Fruit fly (Drosophila melanogaster) whole organism, embryonic: Measurements from ENCODE around the gene CG45490.
A peak's percentile ranks its signal among the peaks of the same experiment; 100 is the strongest.

Source experiments
- ATbp ChIP-seq: fragments of 200-800 bp; sonication (Bioruptor generic); optimal IDR thresholded peaks from 2 replicates; lab custom pipeline; 2017; ENCODE audit warnings: missing biosample characterization, mild to moderate bottlenecking, missing genetic modification characterization, missing genetic modification reagents
- Ada2b ChIP-seq: fragments of 200-800 bp; sonication (Bioruptor generic); IDR thresholded peaks from 2 replicates; pipeline ENCODE4 v1.3.6; 2022; ENCODE audit warnings: missing biosample characterization, missing genetic modification characterization
- CG1603 ChIP-seq: fragments of 200-800 bp; sonication (Bioruptor generic); optimal IDR thresholded peaks from 2 replicates; lab custom pipeline; 2019; ENCODE audit warnings: missing biosample characterization, mild to moderate bottlenecking, missing genetic modification characterization, moderate library complexity
- CG16815 ChIP-seq: fragments of 200-800 bp; sonication (Bioruptor generic); optimal IDR thresholded peaks from 3 replicates; lab custom pipeline; 2017; ENCODE audit warnings: missing biosample characterization, mild to moderate bottlenecking, missing genetic modification characterization
- CG16863 ChIP-seq: fragments of 200-800 bp; sonication (Bioruptor generic); optimal IDR thresholded peaks from 3 replicates; lab custom pipeline; 2016; ENCODE audit warnings: missing biosample characterization, missing genetic modification characterization
- CG17802 ChIP-seq: fragments of 200-800 bp; sonication (Bioruptor generic); optimal IDR thresholded peaks from 2 replicates; lab custom pipeline; 2018; ENCODE audit warnings: missing biosample characterization, mild to moderate bottlenecking, missing genetic modification characterization, moderate library complexity
- CG2129 ChIP-seq: fragments of 200-800 bp; sonication (Bioruptor generic); IDR thresholded peaks from 2 replicates; pipeline ENCODE4 v1.3.6; 2022; ENCODE audit warnings: missing biosample characterization, missing genetic modification characterization; ENCODE audit not compliant: partially characterized antibody
- CG2889 ChIP-seq: fragments of 200-800 bp; sonication (Bioruptor generic); IDR thresholded peaks from 3 replicates; pipeline ENCODE4 v1.3.6; 2022; ENCODE audit warnings: missing biosample characterization, missing genetic modification characterization
- CG4404 ChIP-seq: fragments of 200-800 bp; sonication (Bioruptor generic); IDR thresholded peaks from 2 replicates; pipeline ENCODE4 v1.3.6; 2022; ENCODE audit warnings: missing biosample characterization, missing genetic modification characterization
- CG4854 ChIP-seq: fragments of 200-800 bp; sonication (Bioruptor generic); optimal IDR thresholded peaks from 2 replicates; lab custom pipeline; 2016; ENCODE audit warnings: missing biosample characterization, missing genetic modification characterization, inconsistent platforms
- CG5245 ChIP-seq: fragments of 200-800 bp; sonication (Bioruptor generic); optimal IDR thresholded peaks from 3 replicates; lab custom pipeline; 2016; ENCODE audit warnings: missing biosample characterization, missing genetic modification characterization
- CG6654 ChIP-seq: fragments of 200-800 bp; sonication (Bioruptor generic); optimal IDR thresholded peaks from 2 replicates; lab custom pipeline; 2017; ENCODE audit warnings: missing biosample characterization, mild to moderate bottlenecking, missing genetic modification characterization
- CG6683 ChIP-seq: fragments of 200-800 bp; sonication (Bioruptor generic); optimal IDR thresholded peaks from 2 replicates; lab custom pipeline; 2017; ENCODE audit warnings: missing biosample characterization, mild to moderate bottlenecking, missing genetic modification characterization, missing genetic modification reagents
- CG7556 ChIP-seq: fragments of 200-800 bp; sonication (Bioruptor generic); optimal IDR thresholded peaks from 2 replicates; lab custom pipeline; 2017; ENCODE audit warnings: missing biosample characterization, mild to moderate bottlenecking, missing genetic modification characterization
- CG7839 ChIP-seq: fragments of 200-800 bp; sonication (Bioruptor generic); optimal IDR thresholded peaks from 3 replicates; lab custom pipeline; 2018; ENCODE audit warnings: missing biosample characterization, mild to moderate bottlenecking, missing genetic modification characterization, moderate library complexity
- CG9727 ChIP-seq: fragments of 200-800 bp; sonication (Bioruptor generic); optimal IDR thresholded peaks from 3 replicates; lab custom pipeline; 2017; ENCODE audit warnings: missing biosample characterization, mild to moderate bottlenecking, missing genetic modification characterization
- CG9876 ChIP-seq: fragments of 200-800 bp; sonication (Bioruptor generic); optimal IDR thresholded peaks from 2 replicates; lab custom pipeline; 2016; ENCODE audit warnings: missing biosample characterization, missing genetic modification characterization
- CoRest ChIP-seq: fragments of 200-800 bp; sonication (Bioruptor generic); optimal IDR thresholded peaks from 3 replicates; lab custom pipeline; 2018; ENCODE audit warnings: missing biosample characterization, mild to moderate bottlenecking, missing genetic modification characterization, moderate library complexity
- Dad ChIP-seq: fragments of 200-800 bp; sonication (Bioruptor generic); optimal IDR thresholded peaks from 3 replicates; lab custom pipeline; 2016; ENCODE audit warnings: missing biosample characterization, missing genetic modification characterization
- Dbx ChIP-seq: fragments of 200-800 bp; sonication (Bioruptor generic); IDR thresholded peaks from 3 replicates; pipeline ENCODE4 v1.3.6; 2022; ENCODE audit warnings: missing biosample characterization, missing genetic modification characterization
- Dfd ChIP-seq, 2 experiments: fragments of >200 bp; optimal IDR thresholded peaks; 2 replicates each; lab custom pipeline; 2017; ENCODE audit warnings: missing biosample characterization in 2 of 2, missing genetic modification characterization in 2 of 2
- Doc3 ChIP-seq: fragments of 200-800 bp; sonication (Bioruptor generic); IDR thresholded peaks from 3 replicates; pipeline ENCODE4 v1.3.6; 2022; ENCODE audit warnings: missing biosample characterization, missing genetic modification characterization; ENCODE audit not compliant: partially characterized antibody
- HLH3B ChIP-seq: fragments of 200-800 bp; sonication (Bioruptor generic); IDR thresholded peaks from 2 replicates; pipeline ENCODE4 v1.3.6; 2022; ENCODE audit warnings: missing biosample characterization, missing genetic modification characterization
- Hr78 ChIP-seq, 2 experiments: fragments of 200-800 bp in 1 of 2; fragments of >200 bp in 1 of 2; sonication (Bioruptor generic) in 1 of 2; optimal IDR thresholded peaks; 2 replicates each; lab custom pipeline; 2017 to 2019; ENCODE audit warnings: missing biosample characterization in 2 of 2, missing genetic modification characterization in 2 of 2, mild to moderate bottlenecking in 1 of 2, moderate library complexity in 1 of 2
- Max ChIP-seq: fragments of 200-800 bp; sonication (Bioruptor generic); optimal IDR thresholded peaks from 2 replicates; lab custom pipeline; 2016; ENCODE audit warnings: missing biosample characterization, mild to moderate bottlenecking, missing genetic modification characterization
- Meics ChIP-seq: fragments of 200-800 bp; sonication (Bioruptor generic); optimal IDR thresholded peaks from 2 replicates; lab custom pipeline; 2017; ENCODE audit warnings: missing biosample characterization, mild to moderate bottlenecking, missing genetic modification characterization
- Myb ChIP-seq: fragments of 200-800 bp; sonication (Bioruptor generic); optimal IDR thresholded peaks from 2 replicates; lab custom pipeline; 2016; ENCODE audit warnings: missing biosample characterization, missing genetic modification characterization
- NFAT ChIP-seq: fragments of 200-800 bp; sonication (Bioruptor generic); IDR thresholded peaks from 2 replicates; pipeline ENCODE4 v1.3.6; 2022; ENCODE audit warnings: missing biosample characterization, missing genetic modification characterization
- NK7.1 ChIP-seq: fragments of 200-800 bp; sonication (Bioruptor generic); optimal IDR thresholded peaks from 3 replicates; lab custom pipeline; 2016; ENCODE audit warnings: missing biosample characterization, missing genetic modification characterization
- Pdp1 ChIP-seq, 2 experiments: fragments of 200-800 bp; sonication (Bioruptor generic); optimal IDR thresholded peaks; 3 replicates each; lab custom pipeline; 2016; ENCODE audit warnings: missing biosample characterization in 2 of 2, missing genetic modification characterization in 2 of 2, mild to moderate bottlenecking in 1 of 2, moderate library complexity in 1 of 2
- Sin3A ChIP-seq: fragments of >200 bp; optimal IDR thresholded peaks from 2 replicates; lab custom pipeline; 2018
- Sox100B ChIP-seq: fragments of 200-800 bp; sonication (Bioruptor generic); optimal IDR thresholded peaks from 3 replicates; lab custom pipeline; 2018; ENCODE audit warnings: missing biosample characterization, mild to moderate bottlenecking, missing genetic modification characterization
- Xrp1 ChIP-seq: fragments of 200-800 bp; sonication (Bioruptor generic); IDR thresholded peaks from 2 replicates; pipeline ENCODE4 v1.3.6; 2022; ENCODE audit warnings: missing biosample characterization, missing genetic modification characterization
- ac ChIP-seq: fragments of 200-800 bp; sonication (Bioruptor generic); optimal IDR thresholded peaks from 3 replicates; lab custom pipeline; 2017; ENCODE audit warnings: missing biosample characterization, mild to moderate bottlenecking, missing genetic modification characterization
- br ChIP-seq: fragments of >200 bp; optimal IDR thresholded peaks from 2 replicates; lab custom pipeline; 2017
- cas ChIP-seq: fragments of 200-800 bp; sonication (Bioruptor generic); IDR thresholded peaks from 2 replicates; pipeline ENCODE4 v1.3.6; 2022; ENCODE audit warnings: missing biosample characterization, missing genetic modification characterization
- dysf ChIP-seq: fragments of 200-800 bp; sonication (Bioruptor generic); IDR thresholded peaks from 3 replicates; pipeline ENCODE4 v1.3.6; 2022; ENCODE audit warnings: missing biosample characterization, missing genetic modification characterization
- eve ChIP-seq, 2 experiments: fragments of >200 bp; optimal IDR thresholded peaks; 2 replicates each; lab custom pipeline; 2017; ENCODE audit warnings: missing biosample characterization in 2 of 2, missing genetic modification characterization in 2 of 2
- fd102C ChIP-seq: fragments of 200-800 bp; sonication (Bioruptor generic); optimal IDR thresholded peaks from 2 replicates; lab custom pipeline; 2018; ENCODE audit warnings: missing biosample characterization, mild to moderate bottlenecking, missing genetic modification characterization, moderate library complexity
- grau ChIP-seq: fragments of 200-800 bp; optimal IDR thresholded peaks from 3 replicates; lab custom pipeline; 2019; ENCODE audit warnings: missing biosample characterization, mild to moderate bottlenecking, missing genetic modification characterization, moderate library complexity
- gro ChIP-seq: fragments of 200-800 bp; sonication (Bioruptor generic); optimal IDR thresholded peaks from 2 replicates; lab custom pipeline; 2016; ENCODE audit warnings: missing biosample characterization, missing genetic modification characterization
- gt ChIP-seq: fragments of 200-800 bp; sonication (Bioruptor generic); IDR thresholded peaks from 2 replicates; pipeline ENCODE4 v1.3.6; 2022; ENCODE audit warnings: missing biosample characterization, missing genetic modification characterization
- klu ChIP-seq: fragments of 200-800 bp; sonication (Bioruptor generic); IDR thresholded peaks from 2 replicates; pipeline ENCODE4 v1.3.6; 2022; ENCODE audit warnings: missing biosample characterization, missing genetic modification characterization
- lmd ChIP-seq: fragments of 200-800 bp; sonication (Bioruptor generic); IDR thresholded peaks from 2 replicates; pipeline ENCODE4 v1.3.6; 2022; ENCODE audit warnings: missing biosample characterization, missing genetic modification characterization
- nau ChIP-seq: fragments of 200-800 bp; sonication (Bioruptor generic); optimal IDR thresholded peaks from 3 replicates; lab custom pipeline; 2017; ENCODE audit warnings: missing biosample characterization, mild to moderate bottlenecking, missing genetic modification characterization, missing genetic modification reagents
- odd ChIP-seq: fragments of 200-800 bp; sonication (Bioruptor generic); optimal IDR thresholded peaks from 2 replicates; lab custom pipeline; 2017; ENCODE audit warnings: missing biosample characterization, mild to moderate bottlenecking, missing genetic modification characterization
- pum ChIP-seq: fragments of 200-800 bp; sonication (Bioruptor generic); optimal IDR thresholded peaks from 2 replicates; lab custom pipeline; 2016; ENCODE audit warnings: missing biosample characterization, missing genetic modification characterization
- rib ChIP-seq: fragments of 200-800 bp; sonication (Bioruptor generic); IDR thresholded peaks from 2 replicates; pipeline ENCODE4 v1.3.6; 2022; ENCODE audit warnings: missing biosample characterization, missing genetic modification characterization
- shn ChIP-seq: fragments of 200-800 bp; sonication (Bioruptor generic); optimal IDR thresholded peaks from 3 replicates; lab custom pipeline; 2016; ENCODE audit warnings: missing biosample characterization, missing genetic modification characterization
- slbo ChIP-seq: fragments of 200-800 bp; sonication (Bioruptor generic); IDR thresholded peaks from 2 replicates; pipeline ENCODE4 v1.3.6; 2022; ENCODE audit warnings: missing biosample characterization, missing genetic modification characterization
- so ChIP-seq: fragments of 200-800 bp; sonication (Bioruptor generic); IDR thresholded peaks from 3 replicates; pipeline ENCODE4 v1.3.6; 2022; ENCODE audit warnings: missing biosample characterization, missing genetic modification characterization
- tgo ChIP-seq: fragments of 200-800 bp; sonication (Bioruptor generic); IDR thresholded peaks from 3 replicates; pipeline ENCODE4 v1.3.6; 2022; ENCODE audit warnings: missing biosample characterization, missing genetic modification characterization
- zfh1 ChIP-seq: fragments of 200-800 bp; sonication (Bioruptor generic); IDR thresholded peaks from 3 replicates; pipeline ENCODE4 v1.3.6; 2022; ENCODE audit warnings: missing biosample characterization, missing genetic modification characterization

Gene CG45490

DNA sequence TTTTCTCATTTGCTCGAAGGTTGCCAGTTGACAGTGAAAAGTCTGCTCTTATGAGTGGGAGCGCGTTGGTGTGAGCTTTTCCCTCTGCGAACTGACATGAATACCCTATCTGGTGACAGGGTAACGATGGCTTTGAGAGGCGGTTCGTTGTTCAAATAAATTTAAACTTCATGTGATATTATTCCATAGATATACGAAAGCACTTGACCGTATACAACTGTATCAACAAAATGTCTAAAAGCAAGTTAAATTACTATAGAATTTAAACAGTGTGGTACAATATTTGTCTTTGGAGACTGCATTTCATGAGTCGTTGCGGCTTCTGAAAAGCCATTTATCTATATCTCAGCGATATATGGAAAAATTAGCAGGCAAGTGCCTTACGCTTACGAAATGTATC lies 30.1 kb upstream of the CG45490 start (continued):
- TF ChIP-seq CG7839 (tag; lab: Kevin White, UChicago), result peak; percentile 68
- no peak for TF ChIP-seq Ada2b (GFP tag; lab: Robert Waterston, UW)
- TF ChIP-seq CG4854, result no peak
- no peak for TF ChIP-seq Xrp1 (GFP tag; lab: Robert Waterston, UW)
- no peak for TF ChIP-seq gro (GFP tag; lab: Kevin White, UChicago)
- no peak for TF ChIP-seq NK7.1
- peak; percentile 67 for TF ChIP-seq CoRest (tag; lab: Kevin White, UChicago)
- TF ChIP-seq Doc3 (GFP tag; lab: Robert Waterston, UW), result no peak
- peak; percentile 33 for TF ChIP-seq Meics
- peak; percentile 5 for TF ChIP-seq odd (GFP tag; lab: Kevin White, UChicago)
- peak; percentile 29 for TF ChIP-seq CG7556 (GFP tag; lab: Kevin White, UChicago)
- TF ChIP-seq Sox100B (GFP tag; lab: Kevin White, UChicago), result peak; percentile 27
- TF ChIP-seq CG16815 (GFP tag; lab: Kevin White, UChicago), result no peak
- TF ChIP-seq rib (GFP tag; lab: Robert Waterston, UW), result no peak
- TF ChIP-seq dysf, result peak; percentile 65; the same call in 2 of the 3 replicates
- TF ChIP-seq CG5245 (GFP tag; lab: Kevin White, UChicago), result no peak
- no peak for TF ChIP-seq CG6654 (GFP tag; lab: Kevin White, UChicago)
- TF ChIP-seq eve (GFP tag; optimal IDR thresholded peaks at IDR 0.05; lab: Kevin White, UChicago), result peak in 1 of 2 experiments; percentile 5
- no peak for TF ChIP-seq CG2129 (GFP tag; lab: Robert Waterston, UW)
- no peak for TF ChIP-seq Dad
- peak; percentile 62 for TF ChIP-seq grau (tag; lab: Kevin White, UChicago)
- TF ChIP-seq Dfd (GFP tag; optimal IDR thresholded peaks at IDR 0.05; lab: Kevin White, UChicago), result no peak
- TF ChIP-seq Sin3A (lab: Kevin White, UChicago), result no peak
- TF ChIP-seq ac (GFP tag; lab: Kevin White, UChicago), result no peak
- TF ChIP-seq CG4404 (GFP tag; lab: Robert Waterston, UW), result no peak
- TF ChIP-seq Pdp1 (GFP tag; optimal IDR thresholded peaks at IDR 0.05; lab: Kevin White, UChicago), result peak; percentile 24 to 27
- TF ChIP-seq NFAT (GFP tag; lab: Robert Waterston, UW), result no peak
- no peak for TF ChIP-seq Dbx (GFP tag; lab: Robert Waterston, UW)
- no peak for TF ChIP-seq CG17802
- no peak for TF ChIP-seq so (GFP tag; lab: Robert Waterston, UW)
- no peak for TF ChIP-seq CG6683 (GFP tag; lab: Kevin White, UChicago)
- no peak for TF ChIP-seq klu
- no peak for TF ChIP-seq CG9876
- no peak for TF ChIP-seq cas (GFP tag; lab: Robert Waterston, UW)
- peak; percentile 57 for TF ChIP-seq lmd (GFP tag; lab: Robert Waterston, UW)
- peak; percentile 25 for TF ChIP-seq CG1603
- TF ChIP-seq tgo, result 0 out of 3 replicates have a peak, but pooled peaks have one; percentile 20
- no peak for TF ChIP-seq shn (GFP tag; lab: Kevin White, UChicago)
- no peak for TF ChIP-seq zfh1 (GFP tag; lab: Robert Waterston, UW)
- peak; percentile 1 for TF ChIP-seq CG16863 (GFP tag; lab: Kevin White, UChicago)
- peak; percentile 21 for TF ChIP-seq CG9727
- 0 out of 3 replicates have a peak, but pooled peaks have one; percentile 18 for TF ChIP-seq CG2889
- peak; percentile 18 for TF ChIP-seq Myb (GFP tag; lab: Kevin White, UChicago)
- no peak for TF ChIP-seq Hr78 (GFP tag; optimal IDR thresholded peaks at IDR 0.05; lab: Kevin White, UChicago)
- no peak for TF ChIP-seq br (lab: Kevin White, UChicago)
- no peak for TF ChIP-seq pum
- peak; percentile 71 for TF ChIP-seq slbo (GFP tag; lab: Robert Waterston, UW)
- TF ChIP-seq fd102C (GFP tag; lab: Kevin White, UChicago), result no peak
- TF ChIP-seq Max (GFP tag; lab: Kevin White, UChicago), result no peak
- peak; percentile 18; the same call in 1 of the 2 replicates for TF ChIP-seq HLH3B (GFP tag; lab: Robert Waterston, UW)
- TF ChIP-seq nau (GFP tag; lab: Kevin White, UChicago), result no peak
- TF ChIP-seq ATbp (GFP tag; lab: Kevin White, UChicago), result peak; percentile 20
- TF ChIP-seq gt (GFP tag; lab: Robert Waterston, UW), result no peak
